Worm (Caenorhabditis elegans) whole organism, L1 larva: ENCODE data around the gene F48B9.1.
A peak's percentile ranks its signal among the peaks of the same experiment; 100 is the strongest.

Experiments
- C04F5.9 ChIP-seq: sonication (generic microtip); optimal IDR thresholded peaks from 2 replicates; lab custom pipeline; 2016; ENCODE audit warnings: missing genetic modification characterization, missing compliant biosample characterization
- C34B4.2 ChIP-seq: sonication (generic microtip); optimal IDR thresholded peaks from 2 replicates; lab custom pipeline; 2017; ENCODE audit warnings: mild to moderate bottlenecking, missing genetic modification characterization, missing compliant biosample characterization
- F16B12.6 ChIP-seq: fragments of 150-350 bp; optimal IDR thresholded peaks from 2 replicates; lab custom pipeline; 2014; ENCODE audit warnings: missing biosample characterization, missing genetic modification characterization
- Y116A8C.19 ChIP-seq: sonication (generic microtip); optimal IDR thresholded peaks from 2 replicates; lab custom pipeline; 2016; ENCODE audit warnings: missing compliant biosample characterization, missing genetic modification characterization, borderline replicate concordance
- alr-1 ChIP-seq: fragments of 200-800 bp; sonication (Bioruptor generic); optimal IDR thresholded peaks from 2 replicates; lab custom pipeline; 2018; ENCODE audit warnings: borderline replicate concordance, mild to moderate bottlenecking, missing genetic modification characterization, missing compliant biosample characterization
- ama-1 ChIP-seq: fragments of 150-350 bp; optimal IDR thresholded peaks from 2 replicates; lab custom pipeline; 2014
- ceh-8 ChIP-seq: fragments of 200-800 bp; sonication (Bioruptor generic); optimal IDR thresholded peaks from 2 replicates; lab custom pipeline; 2018; ENCODE audit warnings: mild to moderate bottlenecking, missing genetic modification characterization, moderate library complexity, missing compliant biosample characterization
- ceh-82 ChIP-seq, 3 experiments: fragments of 150-350 bp in 1 of 3; sonication (generic microtip) in 2 of 3; optimal IDR thresholded peaks; 2 replicates each; lab custom pipeline; 2014 to 2017; ENCODE audit warnings: missing biosample characterization in 3 of 3, missing genetic modification characterization in 3 of 3
- dpl-1 ChIP-seq, 3 experiments: fragments of 150-350 bp in 2 of 3; sonication (generic microtip) in 1 of 3; optimal IDR thresholded peaks; 2 replicates each; lab custom pipeline; 2014 to 2017; ENCODE audit warnings: missing biosample characterization in 3 of 3, missing genetic modification characterization in 3 of 3, missing genetic modification reagents in 3 of 3
- efl-1 ChIP-seq, 4 experiments: fragments of 150-350 bp; optimal IDR thresholded peaks in 3 of 4; peaks in 1 of 4; 1 replicate in 1 of 4; 2 replicates in 3 of 4; lab custom pipeline; 2014; ENCODE audit warnings: missing biosample characterization in 2 of 4, missing genetic modification characterization in 2 of 4, missing genetic modification reagents in 2 of 4
- efl-3 ChIP-seq: fragments of 200-800 bp; sonication (Bioruptor generic); optimal IDR thresholded peaks from 2 replicates; lab custom pipeline; 2018; ENCODE audit warnings: mild to moderate bottlenecking, missing genetic modification characterization, missing compliant biosample characterization
- egl-27 ChIP-seq, 2 experiments: fragments of 150-350 bp in 1 of 2; sonication (generic microtip); optimal IDR thresholded peaks; 3 replicates each; lab custom pipeline; 2017 to 2018; ENCODE audit warnings: missing biosample characterization in 2 of 2, missing genetic modification characterization in 2 of 2, missing genetic modification reagents in 2 of 2
- fkh-10 ChIP-seq: sonication (generic microtip); optimal IDR thresholded peaks from 2 replicates; lab custom pipeline; 2017; ENCODE audit warnings: missing biosample characterization, missing genetic modification reagents, missing genetic modification characterization
- fkh-4 ChIP-seq: sonication (generic microtip); optimal IDR thresholded peaks from 2 replicates; lab custom pipeline; 2016; ENCODE audit warnings: missing compliant biosample characterization, missing genetic modification characterization, borderline replicate concordance
- grh-1 ChIP-seq: fragments of 200-800 bp; sonication (Bioruptor generic); IDR thresholded peaks from 2 replicates; pipeline ENCODE4 v1.3.6; 2022; ENCODE audit warnings: missing genetic modification reagents, missing genetic modification characterization, missing compliant biosample characterization
- hlh-4 ChIP-seq: sonication (generic microtip); optimal IDR thresholded peaks from 2 replicates; lab custom pipeline; 2016; ENCODE audit warnings: mild to moderate bottlenecking, missing genetic modification characterization, missing compliant biosample characterization
- isw-1 ChIP-seq: fragments of 200-800 bp; sonication (Bioruptor generic); IDR thresholded peaks from 2 replicates; pipeline ENCODE4 v1.3.6; 2022; ENCODE audit warnings: missing genetic modification characterization, missing compliant biosample characterization
- lin-14 ChIP-seq: fragments of 200-800 bp; sonication (Bioruptor generic); optimal IDR thresholded peaks from 2 replicates; lab custom pipeline; 2018; ENCODE audit warnings: mild to moderate bottlenecking, missing genetic modification characterization, moderate library complexity, missing compliant biosample characterization
- lin-35 ChIP-seq, 2 experiments: fragments of 150-350 bp; optimal IDR thresholded peaks; 2 replicates each; lab custom pipeline; 2014; ENCODE audit warnings: missing biosample characterization in 2 of 2, missing genetic modification characterization in 2 of 2, missing genetic modification reagents in 2 of 2
- lir-3 ChIP-seq: sonication (generic microtip); optimal IDR thresholded peaks from 2 replicates; lab custom pipeline; 2016; ENCODE audit warnings: mild to moderate bottlenecking, missing genetic modification characterization, moderate library complexity, missing compliant biosample characterization; ENCODE audit not compliant: poor library complexity
- lsy-2 ChIP-seq, 2 experiments: fragments of 150-350 bp; optimal IDR thresholded peaks; 2 replicates each; lab custom pipeline; 2014; ENCODE audit warnings: missing biosample characterization in 2 of 2, missing genetic modification characterization in 2 of 2
- mef-2 ChIP-seq: fragments of 150-350 bp; optimal IDR thresholded peaks from 2 replicates; lab custom pipeline; 2014; ENCODE audit warnings: missing biosample characterization, missing genetic modification characterization
- mep-1 ChIP-seq: fragments of 150-350 bp; optimal IDR thresholded peaks from 2 replicates; lab custom pipeline; 2014; ENCODE audit warnings: missing biosample characterization, missing genetic modification characterization
- nhr-11 ChIP-seq: fragments of 150-350 bp; optimal IDR thresholded peaks from 2 replicates; lab custom pipeline; 2014; ENCODE audit warnings: missing biosample characterization, missing genetic modification characterization
- nhr-19 ChIP-seq: fragments of 200-800 bp; sonication (Bioruptor generic); conservative IDR thresholded peaks from 2 replicates; pipeline ENCODE4 v1.3.6; 2022; ENCODE audit warnings: missing genetic modification characterization, missing compliant biosample characterization
- nhr-237 ChIP-seq: fragments of 150-350 bp; optimal IDR thresholded peaks from 2 replicates; lab custom pipeline; 2014; ENCODE audit warnings: missing biosample characterization, missing genetic modification characterization
- nhr-47 ChIP-seq: sonication (generic microtip); optimal IDR thresholded peaks from 2 replicates; lab custom pipeline; 2016; ENCODE audit warnings: mild to moderate bottlenecking, missing genetic modification characterization, moderate library complexity, missing compliant biosample characterization
- nhr-76 ChIP-seq: sonication (generic microtip); optimal IDR thresholded peaks from 2 replicates; lab custom pipeline; 2017; ENCODE audit warnings: missing biosample characterization, missing genetic modification characterization
- nhr-77 ChIP-seq: fragments of 150-350 bp; optimal IDR thresholded peaks from 2 replicates; lab custom pipeline; 2014; ENCODE audit warnings: missing biosample characterization, missing genetic modification characterization
- pax-3 ChIP-seq: fragments of 200-800 bp; sonication (Bioruptor generic); optimal IDR thresholded peaks from 2 replicates; lab custom pipeline; 2018; ENCODE audit warnings: mild to moderate bottlenecking, missing genetic modification characterization, moderate library complexity, missing compliant biosample characterization
- pqm-1 ChIP-seq: sonication (generic microtip); optimal IDR thresholded peaks from 3 replicates; lab custom pipeline; 2017; ENCODE audit warnings: missing biosample characterization, missing genetic modification characterization
- skn-1 ChIP-seq: fragments of 150-350 bp; optimal IDR thresholded peaks from 2 replicates; lab custom pipeline; 2014; ENCODE audit warnings: missing biosample characterization, missing genetic modification characterization
- swsn-7 ChIP-seq: sonication (generic microtip); optimal IDR thresholded peaks from 2 replicates; lab custom pipeline; 2016; ENCODE audit warnings: missing genetic modification characterization, missing compliant biosample characterization
- tbx-2 ChIP-seq: sonication (generic microtip); optimal IDR thresholded peaks from 2 replicates; lab custom pipeline; 2016; ENCODE audit warnings: missing genetic modification characterization, missing compliant biosample characterization
- tlp-1 ChIP-seq: fragments of 150-350 bp; optimal IDR thresholded peaks from 2 replicates; lab custom pipeline; 2014; ENCODE audit warnings: missing biosample characterization, missing genetic modification characterization
- zag-1 ChIP-seq: fragments of 150-350 bp; optimal IDR thresholded peaks from 2 replicates; lab custom pipeline; 2014; ENCODE audit warnings: missing biosample characterization, missing genetic modification characterization
- ztf-11 ChIP-seq, 2 experiments: sonication (generic microtip); optimal IDR thresholded peaks; 2 replicates each; lab custom pipeline; 2016 to 2017; ENCODE audit warnings: missing genetic modification characterization in 2 of 2, missing biosample characterization in 1 of 2, missing compliant biosample characterization in 1 of 2
- ztf-4 ChIP-seq: fragments of 150-350 bp; optimal IDR thresholded peaks from 2 replicates; lab custom pipeline; 2014; ENCODE audit warnings: missing biosample characterization, missing genetic modification characterization

F48B9.1 gene

DNA sequence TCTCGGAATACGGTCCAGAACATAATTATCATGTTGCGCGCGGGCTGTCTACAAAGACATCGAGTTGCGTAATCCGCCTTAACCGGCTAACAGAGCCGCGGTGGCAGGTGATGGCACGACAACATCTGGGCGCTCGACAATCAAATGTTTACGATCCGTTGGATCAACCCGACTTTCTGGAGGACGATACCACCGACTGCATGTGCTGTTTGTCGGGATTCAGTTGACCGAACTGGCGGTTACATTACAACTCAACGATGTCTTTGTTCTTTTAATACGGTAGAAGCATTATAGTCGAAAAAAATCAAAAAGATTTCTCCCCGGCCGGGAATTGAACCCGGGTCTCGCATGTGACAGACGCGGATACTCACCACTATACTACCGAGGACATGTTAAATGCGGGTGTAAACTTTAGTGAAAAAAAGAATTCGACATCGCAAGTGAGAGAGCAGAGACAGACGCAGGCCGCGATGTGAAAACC, 46.2 kb downstream of the F48B9.1 start (continued):
- TF ChIP-seq nhr-237 (tag; lab: Kevin White, UChicago) (peak; percentile 23), alr-1 (tag; lab: Kevin White, UChicago) (no peak), mep-1 (tag; lab: Kevin White, UChicago) (peak; percentile 52), swsn-7 (peak; percentile 55), ama-1 (lab: Kevin White, UChicago) (no peak), ceh-82 (tag; optimal IDR thresholded peaks at IDR 0.05; lab: Kevin White, UChicago) (peak; percentile 26 to 75 (median 61)), lir-3 (tag; lab: Kevin White, UChicago) (no peak), C04F5.9 (tag; lab: Kevin White, UChicago) (peak; percentile 24), nhr-19 (GFP tag; lab: Robert Waterston, UW) (peak; percentile 74), nhr-77 (tag; lab: Kevin White, UChicago) (peak; percentile 49), skn-1 (tag; lab: Kevin White, UChicago) (peak; percentile 79), tlp-1 (no peak), nhr-76 (tag; lab: Kevin White, UChicago) (no peak), egl-27 (tag; optimal IDR thresholded peaks at IDR 0.05; lab: Kevin White, UChicago) (peak in 1 of 2 experiments; percentile 46), dpl-1 (GFP tag; optimal IDR thresholded peaks at IDR 0.05; lab: Kevin White, UChicago) (peak in 1 of 3 experiments; percentile 34), hlh-4 (tag; lab: Kevin White, UChicago) (no peak), lsy-2 (tag; optimal IDR thresholded peaks at IDR 0.05; lab: Kevin White, UChicago) (peak; percentile 58 to 78), fkh-10 (GFP tag; lab: Kevin White, UChicago) (peak; percentile 54), nhr-11 (no peak), lin-35 (GFP tag; optimal IDR thresholded peaks at IDR 0.05; lab: Kevin White, UChicago) (peak; percentile 35 to 67), grh-1 (no peak), nhr-47 (tag; lab: Kevin White, UChicago) (peak; percentile 83), ceh-8 (GFP tag; lab: Kevin White, UChicago) (no peak), pqm-1 (tag; lab: Kevin White, UChicago) (no peak), ztf-4 (tag; lab: Kevin White, UChicago) (no peak)

DNA sequence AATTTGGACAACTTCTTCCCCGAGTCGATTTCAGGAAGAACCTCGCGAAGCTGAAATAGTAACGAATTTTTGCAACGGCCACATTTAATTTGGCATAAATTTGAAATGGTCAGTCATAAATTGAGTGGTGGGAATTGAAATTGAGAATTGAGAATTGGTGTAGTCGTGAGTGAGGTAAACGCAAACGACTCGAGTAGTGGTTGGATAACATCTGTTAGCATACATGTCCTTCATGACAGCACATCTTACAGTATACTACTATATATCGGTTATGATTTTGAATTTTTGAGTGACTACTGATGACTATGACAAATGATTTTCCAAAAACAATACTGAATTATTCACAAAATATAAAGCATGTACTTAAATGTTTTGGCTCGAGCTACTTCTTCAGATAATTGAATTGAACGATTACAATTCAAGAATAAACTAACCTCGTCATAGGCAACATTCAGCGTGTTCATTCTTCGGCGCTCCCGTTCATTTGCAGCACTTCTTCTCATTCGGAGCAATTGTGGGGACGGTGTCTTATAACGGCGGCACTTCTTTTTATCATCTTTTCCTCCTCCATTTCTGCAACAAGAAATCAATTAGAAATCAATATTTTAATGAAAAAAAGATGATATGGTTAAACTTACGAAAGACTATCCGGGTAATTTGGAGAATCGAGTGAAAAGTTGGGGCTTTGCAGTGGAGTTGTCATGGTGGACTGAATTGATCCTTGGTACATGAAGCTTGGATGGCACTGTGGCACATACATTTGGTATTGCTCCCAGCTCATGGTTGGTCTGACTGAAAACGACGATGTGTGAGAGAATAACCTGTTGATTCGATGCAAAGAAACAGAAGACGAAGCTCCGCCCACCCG, 48.9 kb downstream of the F48B9.1 start, which contains the start of gene lin-32:
Gene lin-32 (minus strand): TSS at position 818 of the 868 bp plus-strand sequence.
- TF ChIP-seq tbx-2 (tag; lab: Kevin White, UChicago), result peak; percentile 1
- no peak for TF ChIP-seq C34B4.2 (tag; lab: Kevin White, UChicago)
- no peak for TF ChIP-seq fkh-4 (tag; lab: Kevin White, UChicago)
- no peak for TF ChIP-seq efl-3 (GFP tag; lab: Kevin White, UChicago)
- peak in 1 of 2 experiments; percentile 65 for TF ChIP-seq ztf-11 (tag; optimal IDR thresholded peaks at IDR 0.05; lab: Kevin White, UChicago)
- TF ChIP-seq zag-1 (tag; lab: Kevin White, UChicago), result no peak

DNA sequence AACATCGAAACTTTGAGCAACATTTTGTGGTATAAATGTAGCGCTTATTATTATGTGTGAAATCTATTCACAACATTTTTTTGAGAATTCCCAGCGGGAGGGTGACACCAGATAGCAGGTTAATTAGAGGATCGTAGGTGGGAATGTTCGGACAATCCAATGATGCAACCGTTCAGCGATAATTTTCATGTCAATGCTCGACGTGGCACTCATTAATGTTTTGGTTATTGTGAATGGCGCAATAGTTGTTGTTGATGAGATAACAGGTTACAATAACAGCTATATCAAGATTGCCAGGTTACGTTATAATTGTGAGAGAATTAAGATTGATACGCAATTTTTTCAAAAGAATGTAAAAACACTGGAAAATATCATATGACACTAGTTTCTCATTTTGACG, 50.7 kb downstream of the F48B9.1 start:
- no peak for TF ChIP-seq mef-2 (tag; lab: Kevin White, UChicago)
- no peak for TF ChIP-seq grh-1
- no peak for TF ChIP-seq Y116A8C.19
- no peak for TF ChIP-seq lin-14
- no peak for TF ChIP-seq nhr-47 (tag; lab: Kevin White, UChicago)
- no peak for TF ChIP-seq ztf-4 (tag; lab: Kevin White, UChicago)
- no peak for TF ChIP-seq efl-1 (optimal IDR thresholded peaks at IDR 0.05; lab: Kevin White, UChicago)
- TF ChIP-seq efl-1 (GFP tag; optimal IDR thresholded peaks at IDR 0.05 in 1 of 2; lab: Kevin White, UChicago), result no peak
- no peak for TF ChIP-seq ztf-11 (tag; optimal IDR thresholded peaks at IDR 0.05; lab: Kevin White, UChicago)
- no peak for TF ChIP-seq ama-1 (lab: Kevin White, UChicago)
- TF ChIP-seq isw-1, result no peak
- no peak for TF ChIP-seq pax-3
- TF ChIP-seq C04F5.9 (tag; lab: Kevin White, UChicago), result no peak
- TF ChIP-seq F16B12.6 (tag; lab: Kevin White, UChicago), result no peak
